Worm (Caenorhabditis elegans) whole organism, L2 larva: ENCODE measurements around the gene col-145.

Experiments used
- C34F6.9 ChIP-seq: fragments of 150-350 bp; optimal IDR thresholded peaks from 2 replicates; lab custom pipeline; 2014; ENCODE audit warnings: missing biosample characterization, missing genetic modification characterization
- R02D3.7 ChIP-seq: fragments of 150-350 bp; optimal IDR thresholded peaks from 2 replicates; lab custom pipeline; 2014; ENCODE audit warnings: missing biosample characterization, missing genetic modification characterization
- Y55F3AM.14 ChIP-seq: fragments of 200-800 bp; sonication (Bioruptor generic); optimal IDR thresholded peaks from 2 replicates; lab custom pipeline; 2018; ENCODE audit warnings: mild to moderate bottlenecking, missing genetic modification characterization, missing compliant biosample characterization
- ZK546.5 ChIP-seq: sonication (generic microtip); optimal IDR thresholded peaks from 2 replicates; lab custom pipeline; 2017; ENCODE audit warnings: missing biosample characterization, missing genetic modification characterization
- alr-1 ChIP-seq: fragments of 150-350 bp; optimal IDR thresholded peaks from 2 replicates; lab custom pipeline; 2014; ENCODE audit warnings: missing biosample characterization, missing genetic modification characterization
- ama-1 ChIP-seq: fragments of 150-350 bp; optimal IDR thresholded peaks from 2 replicates; lab custom pipeline; 2018; ENCODE audit warnings: inconsistent platforms
- ceh-16 ChIP-seq: fragments of 150-350 bp; optimal IDR thresholded peaks from 2 replicates; lab custom pipeline; 2014; ENCODE audit warnings: missing biosample characterization, missing genetic modification characterization
- ceh-82 ChIP-seq: fragments of 150-350 bp; optimal IDR thresholded peaks from 2 replicates; lab custom pipeline; 2014; ENCODE audit warnings: missing biosample characterization, missing genetic modification characterization
- crh-2 ChIP-seq: sonication (generic microtip); optimal IDR thresholded peaks from 2 replicates; lab custom pipeline; 2017; ENCODE audit warnings: missing biosample characterization, missing genetic modification characterization
- dmd-4 ChIP-seq: sonication (generic microtip); optimal IDR thresholded peaks from 2 replicates; lab custom pipeline; 2017; ENCODE audit warnings: missing biosample characterization, missing genetic modification characterization
- egl-27 ChIP-seq: sonication (generic microtip); optimal IDR thresholded peaks from 3 replicates; lab custom pipeline; 2017; ENCODE audit warnings: missing biosample characterization, missing genetic modification reagents, missing genetic modification characterization
- lin-11 ChIP-seq: fragments of 150-350 bp; sonication (generic microtip); optimal IDR thresholded peaks from 2 replicates; lab custom pipeline; 2014; ENCODE audit warnings: missing biosample characterization, missing genetic modification characterization, inconsistent platforms, mixed read lengths
- lin-13 ChIP-seq: fragments of 150-350 bp; optimal IDR thresholded peaks from 2 replicates; lab custom pipeline; 2014; ENCODE audit warnings: missing biosample characterization, missing genetic modification reagents, missing genetic modification characterization
- lin-39 ChIP-seq: fragments of 150-350 bp; optimal IDR thresholded peaks from 2 replicates; lab custom pipeline; 2014; ENCODE audit warnings: missing biosample characterization, missing genetic modification reagents, missing genetic modification characterization
- lsy-2 ChIP-seq, 2 experiments: fragments of 150-350 bp in 1 of 2; sonication (generic microtip) in 1 of 2; optimal IDR thresholded peaks; 2 replicates each; lab custom pipeline; 2014 to 2017; ENCODE audit warnings: missing biosample characterization in 2 of 2, missing genetic modification characterization in 2 of 2
- mab-5 ChIP-seq: fragments of 150-350 bp; optimal IDR thresholded peaks from 2 replicates; lab custom pipeline; 2014; ENCODE audit warnings: missing biosample characterization, missing genetic modification characterization
- mbf-1 ChIP-seq: sonication (generic microtip); optimal IDR thresholded peaks from 2 replicates; lab custom pipeline; 2017; ENCODE audit warnings: missing biosample characterization, missing genetic modification characterization
- mdl-1 ChIP-seq, 2 experiments: fragments of 150-350 bp in 1 of 2; sonication (generic microtip) in 1 of 2; optimal IDR thresholded peaks; 2 replicates each; lab custom pipeline; 2017; ENCODE audit warnings: missing biosample characterization in 2 of 2, missing genetic modification characterization in 2 of 2
- nhr-10 ChIP-seq: sonication (generic microtip); optimal IDR thresholded peaks from 2 replicates; lab custom pipeline; 2017; ENCODE audit warnings: missing biosample characterization, missing genetic modification characterization
- nhr-12 ChIP-seq: fragments of 150-350 bp; optimal IDR thresholded peaks from 2 replicates; lab custom pipeline; 2014; ENCODE audit warnings: missing biosample characterization, missing genetic modification characterization
- nhr-129 ChIP-seq: fragments of 150-350 bp; optimal IDR thresholded peaks from 2 replicates; lab custom pipeline; 2014; ENCODE audit warnings: missing biosample characterization, missing genetic modification characterization
- nhr-21 ChIP-seq: fragments of 150-350 bp; optimal IDR thresholded peaks from 2 replicates; lab custom pipeline; 2014; ENCODE audit warnings: missing biosample characterization, missing genetic modification characterization
- nhr-237 ChIP-seq: fragments of 150-350 bp; optimal IDR thresholded peaks from 2 replicates; lab custom pipeline; 2014; ENCODE audit warnings: missing biosample characterization, missing genetic modification characterization
- nhr-6 ChIP-seq: fragments of 150-350 bp; optimal IDR thresholded peaks from 2 replicates; lab custom pipeline; 2014; ENCODE audit warnings: missing biosample characterization, missing genetic modification characterization
- peb-1 ChIP-seq: fragments of 150-350 bp; optimal IDR thresholded peaks from 2 replicates; lab custom pipeline; 2014; ENCODE audit warnings: missing biosample characterization, missing genetic modification characterization
- skn-1 ChIP-seq: sonication (generic microtip); optimal IDR thresholded peaks from 2 replicates; lab custom pipeline; 2017; ENCODE audit warnings: missing biosample characterization, missing genetic modification characterization
- sma-9 ChIP-seq, 2 experiments: fragments of 150-350 bp in 1 of 2; sonication (generic microtip) in 1 of 2; optimal IDR thresholded peaks; 2 replicates each; lab custom pipeline; 2014 to 2016; ENCODE audit warnings: missing genetic modification characterization in 2 of 2, mild to moderate bottlenecking in 1 of 2, missing biosample characterization in 1 of 2, missing compliant biosample characterization in 1 of 2, missing genetic modification reagents in 1 of 2, moderate library complexity in 1 of 2
- snpc-4 ChIP-seq: fragments of 150-350 bp; optimal IDR thresholded peaks from 2 replicates; lab custom pipeline; 2014; ENCODE audit warnings: missing biosample characterization, missing genetic modification characterization
- unc-55 ChIP-seq: fragments of 150-350 bp; sonication (generic microtip); optimal IDR thresholded peaks from 3 replicates; lab custom pipeline; 2014; ENCODE audit warnings: missing biosample characterization, missing genetic modification reagents, missing genetic modification characterization
- zag-1 ChIP-seq: fragments of 150-350 bp; optimal IDR thresholded peaks from 2 replicates; lab custom pipeline; 2014; ENCODE audit warnings: missing biosample characterization, missing genetic modification characterization
- ztf-1 ChIP-seq: fragments of 200-800 bp; sonication (Bioruptor generic); conservative IDR thresholded peaks from 2 replicates; pipeline ENCODE4 v1.3.6; 2022; ENCODE audit warnings: missing genetic modification characterization, missing compliant biosample characterization

Gene col-145

DNA sequence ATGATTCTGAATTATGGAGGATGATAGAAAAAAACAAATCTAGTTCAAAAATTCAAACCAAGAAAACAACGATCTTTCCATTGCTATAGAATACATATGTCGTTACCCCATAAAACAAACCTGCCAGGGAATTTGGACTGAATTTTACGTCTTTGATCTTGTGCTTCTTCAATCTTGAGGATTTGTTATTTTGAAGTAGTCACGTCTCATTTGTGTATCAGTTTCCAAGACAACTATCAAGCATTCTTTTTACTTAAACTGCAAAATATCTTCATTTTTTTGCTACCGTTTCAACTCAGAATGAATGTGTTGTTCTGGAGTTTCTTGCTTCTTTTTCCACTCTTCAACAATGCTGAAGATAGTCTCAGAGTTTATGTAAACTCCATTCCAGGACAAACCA lies 32.0 kb downstream of the col-145 start, which contains the start of gene F21C10.19:
F21C10.19 (plus strand) TSS at position 301 of the 400 bp plus-strand sequence.
- TF ChIP-seq skn-1 (tag; lab: Kevin White, UChicago): no peak
- no peak for TF ChIP-seq ZK546.5 (tag; lab: Kevin White, UChicago)
- no peak for TF ChIP-seq nhr-6
- no peak for TF ChIP-seq ztf-1 (GFP tag; lab: Robert Waterston, UW)
- no peak for TF ChIP-seq ama-1 (lab: Kevin White, UChicago)
- no peak for TF ChIP-seq lsy-2 (tag; optimal IDR thresholded peaks at IDR 0.05; lab: Kevin White, UChicago)
- TF ChIP-seq mab-5 (tag; lab: Kevin White, UChicago): no peak
- TF ChIP-seq lin-11 (tag; lab: Kevin White, UChicago): no peak
- no peak for TF ChIP-seq nhr-237 (tag; lab: Kevin White, UChicago)
- TF ChIP-seq ceh-82: no peak
- TF ChIP-seq snpc-4 (tag; lab: Kevin White, UChicago): no peak

DNA sequence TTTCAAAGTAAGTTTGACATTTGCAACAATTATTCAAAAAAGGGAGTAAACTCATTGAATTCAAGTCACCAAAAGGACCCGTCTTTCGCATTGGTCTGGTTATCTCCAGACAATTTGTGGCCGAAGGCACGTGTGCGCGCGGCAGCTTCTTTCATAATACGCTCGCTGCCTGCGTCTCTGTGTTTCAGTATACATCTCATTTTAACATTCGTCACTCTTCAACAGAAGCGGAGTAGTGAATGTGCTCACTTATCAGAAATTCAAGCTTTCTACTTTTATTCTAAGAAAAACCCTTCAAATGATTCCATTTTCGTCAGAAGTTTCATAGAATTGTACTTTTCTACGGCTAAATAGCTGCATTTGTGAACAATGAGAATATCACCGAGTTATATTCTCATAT lies 34.2 kb downstream of the col-145 start:
- TF ChIP-seq lin-11 (tag; lab: Kevin White, UChicago): peak; percentile 40
- peak; percentile 75 for TF ChIP-seq nhr-21 (tag; lab: Kevin White, UChicago)
- TF ChIP-seq crh-2 (tag; lab: Kevin White, UChicago): peak; percentile 66
- peak; percentile 75 for TF ChIP-seq unc-55 (GFP tag; lab: Kevin White, UChicago)
- peak in 1 of 2 experiments; percentile 76 for TF ChIP-seq lsy-2 (tag; optimal IDR thresholded peaks at IDR 0.05; lab: Kevin White, UChicago)
- TF ChIP-seq nhr-129: peak; percentile 62
- TF ChIP-seq nhr-6: peak; percentile 34
- TF ChIP-seq R02D3.7 (tag; lab: Kevin White, UChicago): no peak
- TF ChIP-seq ZK546.5 (tag; lab: Kevin White, UChicago): no peak
- no peak for TF ChIP-seq ztf-1 (GFP tag; lab: Robert Waterston, UW)
- TF ChIP-seq sma-9 (GFP tag; optimal IDR thresholded peaks at IDR 0.05; lab: Kevin White, UChicago): peak; percentile 73
- no peak for TF ChIP-seq sma-9 (tag; optimal IDR thresholded peaks at IDR 0.05; lab: Kevin White, UChicago)
- TF ChIP-seq C34F6.9 (tag; lab: Kevin White, UChicago): peak; percentile 87
- no peak for TF ChIP-seq nhr-12 (tag; lab: Kevin White, UChicago)
- TF ChIP-seq zag-1 (tag; lab: Kevin White, UChicago): peak; percentile 56
- peak; percentile 88 to 89 for TF ChIP-seq mdl-1 (tag; optimal IDR thresholded peaks at IDR 0.05; lab: Kevin White, UChicago)
- peak; percentile 45 for TF ChIP-seq lin-13 (GFP tag; lab: Kevin White, UChicago)

DNA sequence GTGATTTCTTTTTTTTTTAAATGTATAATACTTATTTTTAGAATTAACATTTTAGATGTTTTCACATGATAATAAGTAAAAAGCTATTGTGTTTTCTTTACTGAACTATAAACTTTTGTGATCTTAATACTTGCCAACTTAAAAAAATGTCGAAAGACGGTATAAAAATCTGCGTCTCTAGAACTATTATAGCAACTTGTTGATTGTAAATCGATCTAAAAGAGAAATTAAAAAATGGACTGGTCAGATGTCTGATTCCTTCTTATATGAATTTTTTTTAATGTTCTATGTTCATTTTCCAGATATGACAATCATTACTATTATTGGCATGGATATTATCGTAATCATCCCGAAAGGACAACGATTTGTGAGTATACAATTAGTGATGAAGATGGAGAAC lies 35.0 kb downstream of the col-145 start, which contains the start of gene F21C10.3:
F21C10.3 (plus strand) TSS at position 301 of the 400 bp plus-strand sequence.
- no peak for TF ChIP-seq zag-1 (tag; lab: Kevin White, UChicago)
- TF ChIP-seq Y55F3AM.14 (GFP tag; lab: Kevin White, UChicago): no peak
- no peak for TF ChIP-seq ceh-16 (tag; lab: Kevin White, UChicago)
- TF ChIP-seq, all 48 proteins: peak for 0

DNA sequence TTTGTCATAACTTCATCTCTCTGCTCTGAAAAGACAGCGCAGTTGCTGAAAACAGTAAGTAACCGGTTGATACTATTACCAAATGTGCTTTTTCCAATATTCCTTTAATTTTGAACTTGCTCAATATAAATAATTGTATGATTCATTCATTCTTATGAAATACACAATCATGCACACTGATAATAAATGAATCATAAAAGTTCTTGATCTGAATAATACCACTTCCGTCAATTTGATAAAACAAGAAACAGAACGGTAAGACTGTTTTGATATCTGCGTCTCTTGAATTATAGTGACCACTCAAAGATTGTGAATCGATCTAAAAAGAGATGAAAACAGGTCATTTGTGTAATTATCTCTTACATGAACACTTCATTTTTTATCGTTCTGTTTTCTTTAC lies 36.5 kb downstream of the col-145 start, which contains the start of gene F21C10.4:
F21C10.4 (plus strand) TSS at position 301 of the 400 bp plus-strand sequence.
- TF ChIP-seq mbf-1 (tag; lab: Kevin White, UChicago) (no peak), R02D3.7 (tag; lab: Kevin White, UChicago) (no peak), peb-1 (no peak), egl-27 (tag; lab: Kevin White, UChicago) (no peak), nhr-21 (tag; lab: Kevin White, UChicago) (no peak)

ce11 chrV:9125345-9125744 lies 37.5 kb downstream of the col-145 start, which contains the start of gene F21C10.5:
TSS of gene F21C10.5 (plus strand) at chrV:9125645.
- TF ChIP-seq lsy-2 (tag; optimal IDR thresholded peaks at IDR 0.05; lab: Kevin White, UChicago) (no peak), egl-27 (tag; lab: Kevin White, UChicago) (no peak), zag-1 (tag; lab: Kevin White, UChicago) (no peak), ceh-16 (tag; lab: Kevin White, UChicago) (no peak), R02D3.7 (tag; lab: Kevin White, UChicago) (no peak), nhr-10 (tag; lab: Kevin White, UChicago) (no peak), ama-1 (lab: Kevin White, UChicago) (no peak), alr-1 (tag; lab: Kevin White, UChicago) (no peak), mbf-1 (tag; lab: Kevin White, UChicago) (no peak), dmd-4 (tag; lab: Kevin White, UChicago) (no peak), nhr-129 (no peak), lin-39 (no peak)
